Fruit fly (Drosophila melanogaster) whole organism, prepupa: ENCODE measurements around the gene CG3149.

ENCODE experiments used
- Blimp-1 ChIP-seq: fragments of 200-800 bp; sonication (Bioruptor generic); optimal IDR thresholded peaks from 3 replicates; lab custom pipeline; 2017; ENCODE audit warnings: missing biosample characterization, missing genetic modification characterization, mild to moderate bottlenecking, moderate library complexity, missing genetic modification reagents
- CG10631 ChIP-seq: fragments of 200-800 bp; sonication (Bioruptor generic); optimal IDR thresholded peaks from 2 replicates; lab custom pipeline; 2016; ENCODE audit warnings: missing biosample characterization, missing genetic modification characterization
- CG10669 ChIP-seq: fragments of 200-800 bp; sonication (Bioruptor generic); optimal IDR thresholded peaks from 3 replicates; lab custom pipeline; 2018; ENCODE audit warnings: missing biosample characterization, mild to moderate bottlenecking, missing genetic modification characterization, moderate library complexity
- CG11294 ChIP-seq: fragments of 200-800 bp; sonication (Bioruptor generic); IDR thresholded peaks from 2 replicates; pipeline ENCODE4 v1.3.6; 2022; ENCODE audit warnings: missing biosample characterization, missing genetic modification characterization
- CG11902 ChIP-seq: fragments of 200-800 bp; sonication (Bioruptor generic); optimal IDR thresholded peaks from 3 replicates; lab custom pipeline; 2016; ENCODE audit warnings: missing biosample characterization, missing genetic modification characterization
- CG1621 ChIP-seq: fragments of 200-800 bp; sonication (Bioruptor generic); optimal IDR thresholded peaks from 3 replicates; lab custom pipeline; 2018; ENCODE audit warnings: missing biosample characterization, mild to moderate bottlenecking, missing genetic modification characterization
- CG16779 ChIP-seq: fragments of 200-800 bp; sonication (Bioruptor generic); optimal IDR thresholded peaks from 3 replicates; lab custom pipeline; 2017; ENCODE audit warnings: missing biosample characterization, mild to moderate bottlenecking, missing genetic modification characterization
- CG3032 ChIP-seq: fragments of 200-800 bp; optimal IDR thresholded peaks from 2 replicates; lab custom pipeline; 2019; ENCODE audit warnings: missing biosample characterization, mild to moderate bottlenecking, missing genetic modification characterization, moderate library complexity
- CG31627 ChIP-seq: fragments of 200-800 bp; sonication (Bioruptor generic); optimal IDR thresholded peaks from 3 replicates; lab custom pipeline; 2016; ENCODE audit warnings: missing biosample characterization, missing genetic modification characterization
- CG34406 ChIP-seq: fragments of 200-800 bp; sonication (Bioruptor generic); optimal IDR thresholded peaks from 3 replicates; lab custom pipeline; 2016; ENCODE audit warnings: missing biosample characterization, missing genetic modification characterization
- CG3919 ChIP-seq: fragments of 200-800 bp; sonication (Bioruptor generic); optimal IDR thresholded peaks from 3 replicates; lab custom pipeline; 2016; ENCODE audit warnings: missing biosample characterization, missing genetic modification characterization
- CG6163 ChIP-seq: fragments of 200-800 bp; sonication (Bioruptor generic); IDR thresholded peaks from 3 replicates; pipeline ENCODE4 v1.3.6; 2022; ENCODE audit warnings: missing biosample characterization, missing genetic modification characterization
- CG6792 ChIP-seq: fragments of 200-800 bp; sonication (Bioruptor generic); optimal IDR thresholded peaks from 3 replicates; lab custom pipeline; 2016; ENCODE audit warnings: missing biosample characterization, missing genetic modification characterization
- CG6854 ChIP-seq: fragments of 200-800 bp; sonication (Bioruptor generic); optimal IDR thresholded peaks from 2 replicates; lab custom pipeline; 2017; ENCODE audit warnings: missing biosample characterization, mild to moderate bottlenecking, missing genetic modification characterization
- CG8119 ChIP-seq: fragments of 200-800 bp; sonication (Bioruptor generic); IDR thresholded peaks from 3 replicates; pipeline ENCODE4 v1.3.6; 2022; ENCODE audit warnings: missing biosample characterization, missing genetic modification characterization
- CG8319 ChIP-seq: fragments of 200-800 bp; sonication (Bioruptor generic); optimal IDR thresholded peaks from 3 replicates; lab custom pipeline; 2016; ENCODE audit warnings: missing biosample characterization, missing genetic modification characterization
- CG8632 ChIP-seq: fragments of 200-800 bp; sonication (Bioruptor generic); optimal IDR thresholded peaks from 3 replicates; lab custom pipeline; 2016; ENCODE audit warnings: missing biosample characterization, missing genetic modification characterization
- CG9139 ChIP-seq: fragments of 200-800 bp; sonication (Bioruptor generic); optimal IDR thresholded peaks from 3 replicates; lab custom pipeline; 2017; ENCODE audit warnings: missing biosample characterization, mild to moderate bottlenecking, missing genetic modification characterization
- Eip75B ChIP-seq: fragments of 200-800 bp; sonication (Bioruptor generic); optimal IDR thresholded peaks from 3 replicates; lab custom pipeline; 2016; ENCODE audit warnings: missing biosample characterization, missing genetic modification characterization
- Eip78C ChIP-seq: fragments of 200-800 bp; sonication (Bioruptor generic); peaks from one replicate; lab custom pipeline; 2016; ENCODE audit warnings: missing biosample characterization, missing genetic modification characterization
- Eip93F ChIP-seq: fragments of 200-800 bp; sonication (Bioruptor generic); optimal IDR thresholded peaks from 2 replicates; lab custom pipeline; 2016; ENCODE audit warnings: missing biosample characterization, mild to moderate bottlenecking, missing genetic modification characterization
- Ets21C ChIP-seq: fragments of 200-800 bp; sonication (Bioruptor generic); optimal IDR thresholded peaks from 3 replicates; lab custom pipeline; 2016; ENCODE audit warnings: missing biosample characterization, missing genetic modification characterization
- Ets96B ChIP-seq: fragments of 200-800 bp; optimal IDR thresholded peaks from 2 replicates; lab custom pipeline; 2019; ENCODE audit warnings: missing biosample characterization, mild to moderate bottlenecking, missing genetic modification characterization, moderate library complexity
- Gug ChIP-seq: fragments of 200-800 bp; sonication (Bioruptor generic); IDR thresholded peaks from 2 replicates; pipeline ENCODE4 v1.3.6; 2022; ENCODE audit warnings: missing biosample characterization, missing genetic modification characterization
- Hr39 ChIP-seq: fragments of 200-800 bp; sonication (Bioruptor generic); optimal IDR thresholded peaks from 2 replicates; lab custom pipeline; 2016; ENCODE audit warnings: missing biosample characterization, missing genetic modification characterization
- Hr4 ChIP-seq: fragments of 200-800 bp; sonication (Bioruptor generic); optimal IDR thresholded peaks from 3 replicates; lab custom pipeline; 2016; ENCODE audit warnings: missing biosample characterization, missing genetic modification characterization
- Met ChIP-seq: fragments of 200-800 bp; sonication (Bioruptor generic); optimal IDR thresholded peaks from 3 replicates; lab custom pipeline; 2016; ENCODE audit warnings: missing biosample characterization, missing genetic modification characterization
- OdsH ChIP-seq: fragments of 200-800 bp; sonication (Bioruptor generic); optimal IDR thresholded peaks from 3 replicates; lab custom pipeline; 2016; ENCODE audit warnings: missing biosample characterization, missing genetic modification characterization
- Smox ChIP-seq: fragments of 200-800 bp; sonication (Bioruptor generic); optimal IDR thresholded peaks from 3 replicates; lab custom pipeline; 2016; ENCODE audit warnings: missing biosample characterization, missing genetic modification characterization
- Sox15 ChIP-seq: fragments of 200-800 bp; sonication (Bioruptor generic); optimal IDR thresholded peaks from 3 replicates; lab custom pipeline; 2016; ENCODE audit warnings: missing biosample characterization, missing genetic modification characterization
- achi ChIP-seq: fragments of 200-800 bp; sonication (Bioruptor generic); optimal IDR thresholded peaks from 3 replicates; lab custom pipeline; 2016; ENCODE audit warnings: missing biosample characterization, missing genetic modification characterization
- acj6 ChIP-seq: fragments of 200-800 bp; sonication (Bioruptor generic); optimal IDR thresholded peaks from 3 replicates; lab custom pipeline; 2016; ENCODE audit warnings: missing biosample characterization, missing genetic modification characterization
- cyc ChIP-seq: fragments of 200-800 bp; sonication (Bioruptor generic); optimal IDR thresholded peaks from 3 replicates; lab custom pipeline; 2016; ENCODE audit warnings: missing biosample characterization, missing genetic modification characterization
- dac ChIP-seq: fragments of 200-800 bp; sonication (Bioruptor generic); optimal IDR thresholded peaks from 2 replicates; lab custom pipeline; 2017; ENCODE audit warnings: missing biosample characterization, mild to moderate bottlenecking, missing genetic modification characterization
- dsx ChIP-seq: fragments of 200-800 bp; optimal IDR thresholded peaks from 3 replicates; lab custom pipeline; 2019; ENCODE audit warnings: missing biosample characterization, mild to moderate bottlenecking, missing genetic modification characterization, moderate library complexity; ENCODE audit not compliant: poor library complexity, severe bottlenecking
- eg ChIP-seq: fragments of 200-800 bp; sonication (Bioruptor generic); IDR thresholded peaks from 3 replicates; pipeline ENCODE4 v1.3.6; 2022; ENCODE audit warnings: missing biosample characterization, missing genetic modification characterization
- esn ChIP-seq: fragments of 200-800 bp; sonication (Bioruptor generic); optimal IDR thresholded peaks from 2 replicates; lab custom pipeline; 2016; ENCODE audit warnings: missing biosample characterization, mild to moderate bottlenecking, missing genetic modification characterization, moderate library complexity
- fd85E ChIP-seq: fragments of 200-800 bp; sonication (Bioruptor generic); optimal IDR thresholded peaks from 3 replicates; lab custom pipeline; 2016; ENCODE audit warnings: missing biosample characterization, missing genetic modification characterization
- lz ChIP-seq: fragments of 200-800 bp; sonication (Bioruptor generic); optimal IDR thresholded peaks from 3 replicates; lab custom pipeline; 2016; ENCODE audit warnings: missing biosample characterization, missing genetic modification characterization
- net ChIP-seq: fragments of 200-800 bp; sonication (Bioruptor generic); optimal IDR thresholded peaks from 3 replicates; lab custom pipeline; 2016; ENCODE audit warnings: missing biosample characterization, missing genetic modification characterization
- ss ChIP-seq, 2 experiments: fragments of 200-800 bp; sonication (Bioruptor generic); optimal IDR thresholded peaks; 2 replicates in 1 of 2; 3 replicates in 1 of 2; lab custom pipeline; 2017 to 2018; ENCODE audit warnings: mild to moderate bottlenecking in 2 of 2, missing biosample characterization in 2 of 2, missing genetic modification characterization in 2 of 2, moderate library complexity in 1 of 2
- svp ChIP-seq: fragments of 200-800 bp; sonication (Bioruptor generic); peaks from one replicate; lab custom pipeline; 2016; ENCODE audit warnings: missing biosample characterization, missing genetic modification characterization
- topi ChIP-seq: fragments of 200-800 bp; sonication (Bioruptor generic); optimal IDR thresholded peaks from 3 replicates; lab custom pipeline; 2016; ENCODE audit warnings: missing biosample characterization, missing genetic modification characterization

The CG3149 gene

dm6 chrX:5677400-5678177, 17.4 kb downstream of the CG3149 start (continued):
- TF ChIP-seq CG8119 (GFP tag; lab: Robert Waterston, UW) (no peak), Blimp-1 (GFP tag; lab: Kevin White, UChicago) (peak; percentile 19), fd85E (GFP tag; lab: Kevin White, UChicago) (no peak), ss (GFP tag; optimal IDR thresholded peaks at IDR 0.05; lab: Kevin White, UChicago) (peak; percentile 13 to 41), dac (no peak), Eip75B (GFP tag; lab: Kevin White, UChicago) (peak; percentile 11), Gug (GFP tag; lab: Robert Waterston, UW) (no peak), CG34406 (GFP tag; lab: Kevin White, UChicago) (no peak), achi (GFP tag; lab: Kevin White, UChicago) (no peak), dsx (peak; percentile 15), CG8632 (GFP tag; lab: Kevin White, UChicago) (peak; percentile 28), Smox (GFP tag; lab: Kevin White, UChicago) (peak; percentile 35), CG6163 (GFP tag; lab: Robert Waterston, UW) (peak; percentile 15; the same call in 1 of the 3 replicates), Met (GFP tag; lab: Kevin White, UChicago) (peak; percentile 52), Hr4 (GFP tag; lab: Kevin White, UChicago) (no peak), CG16779 (tag; lab: Kevin White, UChicago) (no peak), eg (GFP tag; lab: Robert Waterston, UW) (0 out of 3 replicates have a peak, but pooled peaks have one; percentile 21), svp (GFP tag; lab: Kevin White, UChicago) (peak; percentile 46), CG8319 (GFP tag; lab: Kevin White, UChicago) (no peak), Sox15 (GFP tag; lab: Kevin White, UChicago) (no peak), CG9139 (GFP tag; lab: Kevin White, UChicago) (no peak), CG31627 (GFP tag; lab: Kevin White, UChicago) (no peak), Ets21C (no peak)

DNA sequence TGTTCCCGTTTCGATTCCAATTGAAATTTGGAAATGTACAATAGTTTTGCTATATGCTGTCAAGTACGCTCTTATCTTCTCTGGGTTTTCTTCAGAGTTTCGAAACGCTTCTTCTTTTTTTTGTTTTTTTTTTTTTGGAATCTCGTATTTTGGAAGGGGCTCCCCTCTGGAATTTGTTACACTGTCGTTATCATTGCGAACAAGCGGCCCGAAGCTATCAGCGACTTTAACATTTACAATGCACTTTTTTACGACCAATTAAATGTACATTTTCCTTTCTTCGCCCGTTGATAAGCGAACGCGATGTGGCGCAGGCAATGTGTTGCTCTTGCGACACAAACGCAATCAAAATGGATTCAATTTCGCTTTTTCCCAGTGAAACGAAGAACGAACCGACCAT, 18.1 kb downstream of the CG3149 start:
- TF ChIP-seq net (GFP tag; lab: Kevin White, UChicago) = no peak
- TF ChIP-seq achi (GFP tag; lab: Kevin White, UChicago) = no peak
- peak; percentile 40 for TF ChIP-seq Eip78C (GFP tag; lab: Kevin White, UChicago)
- no peak for TF ChIP-seq CG6163 (GFP tag; lab: Robert Waterston, UW)
- TF ChIP-seq svp (GFP tag; lab: Kevin White, UChicago) = peak; percentile 95
- TF ChIP-seq acj6 (GFP tag; lab: Kevin White, UChicago) = no peak
- no peak for TF ChIP-seq lz (GFP tag; lab: Kevin White, UChicago)

DNA sequence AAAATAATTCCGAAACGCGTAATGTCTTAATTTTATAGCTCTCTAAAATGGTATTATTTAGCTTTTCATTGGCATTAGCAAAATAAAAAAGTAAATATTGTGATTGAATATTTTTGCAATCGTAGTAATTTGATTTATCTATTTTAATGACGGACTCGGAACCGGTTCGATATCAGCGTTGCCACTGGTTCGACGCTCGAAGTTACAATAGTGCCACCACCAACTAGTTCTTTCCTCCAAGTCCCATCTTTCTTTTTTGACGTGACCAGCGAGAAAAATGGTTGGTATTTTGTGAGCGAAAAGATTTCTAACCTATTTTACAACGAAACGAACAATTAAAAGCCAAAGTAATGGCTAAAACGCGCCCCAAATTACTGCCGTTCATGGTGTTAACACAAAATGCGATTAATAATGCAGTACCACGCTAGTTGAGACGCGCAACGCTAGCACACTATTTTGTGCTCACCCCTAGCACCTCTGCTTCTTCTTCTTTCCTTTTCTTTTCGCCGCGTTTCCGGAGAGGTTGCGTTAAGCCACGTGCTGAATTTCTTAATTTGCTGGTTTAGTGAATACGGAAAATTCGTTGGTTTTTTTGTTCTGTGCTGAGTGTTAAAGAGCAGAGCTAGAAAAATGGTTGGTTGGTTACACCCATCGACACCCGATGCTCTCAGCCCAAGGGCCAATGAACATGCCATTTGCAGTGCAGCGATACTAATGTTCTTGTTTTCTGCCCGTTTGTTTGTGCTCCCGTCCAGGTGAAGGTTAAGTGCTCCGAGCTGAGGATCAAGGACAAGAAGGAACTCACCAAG, 22.6 kb downstream of the CG3149 start, which contains the start of gene RpL35:
Gene RpL35, plus strand, starts transcription at position 159 of the 809 bp plus-strand sequence.
- TF ChIP-seq CG10631 (GFP tag; lab: Kevin White, UChicago) (no peak), esn (peak; percentile 63), svp (GFP tag; lab: Kevin White, UChicago) (peak; percentile 84), CG1621 (peak; percentile 57), lz (GFP tag; lab: Kevin White, UChicago) (peak; percentile 13), Ets96B (tag; lab: Kevin White, UChicago) (peak; percentile 11), dsx (no peak), CG11902 (GFP tag; lab: Kevin White, UChicago) (no peak), CG11294 (GFP tag; lab: Robert Waterston, UW) (no peak), achi (GFP tag; lab: Kevin White, UChicago) (peak; percentile 33), CG10669 (GFP tag; lab: Kevin White, UChicago) (peak; percentile 27), CG3032 (peak; percentile 21), OdsH (GFP tag; lab: Kevin White, UChicago) (no peak), acj6 (GFP tag; lab: Kevin White, UChicago) (peak; percentile 8), CG6163 (GFP tag; lab: Robert Waterston, UW) (0 out of 3 replicates have a peak, but pooled peaks have one; percentile 43), CG8319 (GFP tag; lab: Kevin White, UChicago) (peak; percentile 5), Eip93F (GFP tag; lab: Kevin White, UChicago) (no peak), CG6854 (peak; percentile 71), CG6792 (GFP tag; lab: Kevin White, UChicago) (peak; percentile 33), Hr39 (GFP tag; lab: Kevin White, UChicago) (peak; percentile 24), Eip75B (GFP tag; lab: Kevin White, UChicago) (no peak), CG34406 (GFP tag; lab: Kevin White, UChicago) (peak; percentile 5), Smox (GFP tag; lab: Kevin White, UChicago) (no peak), Eip78C (GFP tag; lab: Kevin White, UChicago) (peak; percentile 83), CG3919 (GFP tag; lab: Kevin White, UChicago) (peak; percentile 57), topi (GFP tag; lab: Kevin White, UChicago) (peak; percentile 58), net (GFP tag; lab: Kevin White, UChicago) (peak; percentile 53), cyc (peak; percentile 45), Ets21C (no peak)
